Worm (Caenorhabditis elegans) whole organism, late embryonic: ENCODE data around the gene lip-1.

ENCODE experiments used
- F13H6.1 ChIP-seq: sonication (generic microtip); optimal IDR thresholded peaks from 2 replicates; lab custom pipeline; 2016; ENCODE audit warnings: missing genetic modification characterization, missing compliant biosample characterization
- K02D7.2 ChIP-seq: sonication (generic microtip); optimal IDR thresholded peaks from 2 replicates; lab custom pipeline; 2017; ENCODE audit warnings: mild to moderate bottlenecking, missing genetic modification characterization, missing compliant biosample characterization
- K09A11.1 ChIP-seq: sonication (generic microtip); optimal IDR thresholded peaks from 2 replicates; lab custom pipeline; 2017; ENCODE audit warnings: antibody characterized with exemption, mild to moderate bottlenecking, missing genetic modification characterization, missing compliant biosample characterization; ENCODE audit not compliant: insufficient read depth
- T23F11.4 ChIP-seq: fragments of 200-800 bp; sonication (Bioruptor generic); optimal IDR thresholded peaks from 2 replicates; lab custom pipeline; 2018; ENCODE audit warnings: mild to moderate bottlenecking, missing genetic modification characterization, missing compliant biosample characterization
- Y22D7AL.16 ChIP-seq: sonication (generic microtip); optimal IDR thresholded peaks from 2 replicates; lab custom pipeline; 2016; ENCODE audit warnings: missing genetic modification characterization, missing compliant biosample characterization
- ahr-1 ChIP-seq: sonication (generic microtip); optimal IDR thresholded peaks from 2 replicates; lab custom pipeline; 2016; ENCODE audit warnings: missing genetic modification characterization, missing compliant biosample characterization
- ama-1 ChIP-seq: fragments of 150-350 bp; optimal IDR thresholded peaks from 2 replicates; lab custom pipeline; 2014
- ceh-14 ChIP-seq: sonication (generic microtip); optimal IDR thresholded peaks from 2 replicates; lab custom pipeline; 2016; ENCODE audit warnings: missing genotype, missing genetic modification characterization, missing compliant biosample characterization
- ceh-19 ChIP-seq: fragments of 200-800 bp; sonication (Bioruptor generic); optimal IDR thresholded peaks from 2 replicates; lab custom pipeline; 2018; ENCODE audit warnings: mild to moderate bottlenecking, missing genetic modification characterization, missing compliant biosample characterization
- ceh-2 ChIP-seq: sonication (generic microtip); optimal IDR thresholded peaks from 2 replicates; lab custom pipeline; 2016; ENCODE audit warnings: missing genotype, missing genetic modification characterization, missing compliant biosample characterization
- ceh-22 ChIP-seq: sonication (generic microtip); optimal IDR thresholded peaks from 2 replicates; lab custom pipeline; 2017; ENCODE audit warnings: missing biosample characterization, missing genetic modification characterization
- ceh-24 ChIP-seq: sonication (generic microtip); optimal IDR thresholded peaks from 2 replicates; lab custom pipeline; 2016; ENCODE audit warnings: mild to moderate bottlenecking, missing genetic modification characterization, missing compliant biosample characterization
- ceh-30 ChIP-seq: fragments of 150-350 bp; optimal IDR thresholded peaks from 2 replicates; lab custom pipeline; 2014; ENCODE audit warnings: missing biosample characterization, missing genetic modification characterization
- ceh-34 ChIP-seq: sonication (generic microtip); optimal IDR thresholded peaks from 2 replicates; lab custom pipeline; 2016; ENCODE audit warnings: mild to moderate bottlenecking, missing genetic modification characterization, missing compliant biosample characterization
- ceh-45 ChIP-seq: fragments of 200-800 bp; sonication (Bioruptor generic); IDR thresholded peaks from 2 replicates; pipeline ENCODE4 v1.3.6; 2022; ENCODE audit warnings: missing genetic modification reagents, missing genetic modification characterization, missing compliant biosample characterization
- ceh-48 ChIP-seq: sonication (generic microtip); optimal IDR thresholded peaks from 2 replicates; lab custom pipeline; 2016; ENCODE audit warnings: missing genetic modification characterization, inconsistent platforms, missing compliant biosample characterization
- ceh-6 ChIP-seq: fragments of 200-800 bp; sonication (Bioruptor generic); optimal IDR thresholded peaks from 2 replicates; lab custom pipeline; 2018; ENCODE audit warnings: mild to moderate bottlenecking, missing genetic modification characterization, missing compliant biosample characterization
- ceh-9 ChIP-seq: sonication (generic microtip); optimal IDR thresholded peaks from 2 replicates; lab custom pipeline; 2016; ENCODE audit warnings: mild to moderate bottlenecking, missing genetic modification characterization, inconsistent platforms, missing compliant biosample characterization
- che-1 ChIP-seq: sonication (generic microtip); optimal IDR thresholded peaks from 2 replicates; lab custom pipeline; 2016; ENCODE audit warnings: mild to moderate bottlenecking, missing genetic modification characterization, missing compliant biosample characterization
- dmd-4 ChIP-seq: sonication (generic microtip); optimal IDR thresholded peaks from 2 replicates; lab custom pipeline; 2016; ENCODE audit warnings: borderline replicate concordance, missing genetic modification characterization, missing compliant biosample characterization
- dve-1 ChIP-seq: sonication (generic microtip); optimal IDR thresholded peaks from 2 replicates; lab custom pipeline; 2017; ENCODE audit warnings: antibody characterized with exemption, mild to moderate bottlenecking, missing genetic modification characterization, missing compliant biosample characterization
- elt-2 ChIP-seq: sonication (generic microtip); optimal IDR thresholded peaks from 2 replicates; lab custom pipeline; 2016; ENCODE audit warnings: missing genetic modification reagents, missing genetic modification characterization, missing compliant biosample characterization
- elt-4 ChIP-seq: sonication (generic microtip); optimal IDR thresholded peaks from 2 replicates; lab custom pipeline; 2016; ENCODE audit warnings: missing genetic modification characterization, missing compliant biosample characterization
- eyg-1 ChIP-seq: sonication (generic microtip); optimal IDR thresholded peaks from 2 replicates; lab custom pipeline; 2016; ENCODE audit warnings: missing genotype, missing genetic modification characterization, missing compliant biosample characterization
- fax-1 ChIP-seq: sonication (generic microtip); optimal IDR thresholded peaks from 2 replicates; lab custom pipeline; 2016; ENCODE audit warnings: missing genotype, missing genetic modification characterization, missing compliant biosample characterization
- fkh-10 ChIP-seq: fragments of 150-350 bp; optimal IDR thresholded peaks from 2 replicates; lab custom pipeline; 2014; ENCODE audit warnings: missing biosample characterization, missing genetic modification reagents, missing genetic modification characterization
- mec-3 ChIP-seq: sonication (generic microtip); optimal IDR thresholded peaks from 2 replicates; lab custom pipeline; 2016; ENCODE audit warnings: borderline replicate concordance, missing genetic modification characterization, missing compliant biosample characterization
- nhr-11 ChIP-seq: fragments of 150-350 bp; optimal IDR thresholded peaks from 2 replicates; lab custom pipeline; 2014; ENCODE audit warnings: missing biosample characterization, missing genetic modification characterization
- nhr-232 ChIP-seq: sonication (generic microtip); optimal IDR thresholded peaks from 2 replicates; lab custom pipeline; 2016; ENCODE audit warnings: missing genetic modification characterization, missing compliant biosample characterization
- npax-4 ChIP-seq: sonication (generic microtip); optimal IDR thresholded peaks from 2 replicates; lab custom pipeline; 2016; ENCODE audit warnings: missing genetic modification characterization, missing compliant biosample characterization
- odd-2 ChIP-seq: sonication (generic microtip); optimal IDR thresholded peaks from 2 replicates; lab custom pipeline; 2017; ENCODE audit warnings: antibody characterized with exemption, mild to moderate bottlenecking, missing genetic modification characterization, missing compliant biosample characterization
- pag-3 ChIP-seq: sonication (generic microtip); optimal IDR thresholded peaks from 2 replicates; lab custom pipeline; 2016; ENCODE audit warnings: missing compliant biosample characterization, missing genetic modification characterization, borderline replicate concordance
- pat-9 ChIP-seq: fragments of 200-800 bp; sonication (Bioruptor generic); optimal IDR thresholded peaks from 2 replicates; lab custom pipeline; 2018; ENCODE audit warnings: mild to moderate bottlenecking, missing genetic modification characterization, moderate library complexity, missing compliant biosample characterization
- pax-1 ChIP-seq: fragments of 150-350 bp; optimal IDR thresholded peaks from 2 replicates; lab custom pipeline; 2014; ENCODE audit warnings: missing biosample characterization, missing genetic modification characterization
- pha-2 ChIP-seq: sonication (generic microtip); optimal IDR thresholded peaks from 2 replicates; lab custom pipeline; 2017; ENCODE audit warnings: mild to moderate bottlenecking, missing genetic modification characterization, missing compliant biosample characterization
- pha-4 ChIP-seq: fragments of 150-350 bp; optimal IDR thresholded peaks from 2 replicates; lab custom pipeline; 2018; ENCODE audit warnings: missing biosample characterization, missing genetic modification reagents, missing genetic modification characterization
- pros-1 ChIP-seq: fragments of 150-350 bp; optimal IDR thresholded peaks from 2 replicates; lab custom pipeline; 2014; ENCODE audit warnings: missing biosample characterization, missing genetic modification reagents, missing genetic modification characterization
- ref-2 ChIP-seq: sonication (generic microtip); optimal IDR thresholded peaks from 2 replicates; lab custom pipeline; 2016; ENCODE audit warnings: missing genetic modification characterization, missing compliant biosample characterization
- rnt-1 ChIP-seq: sonication (generic microtip); optimal IDR thresholded peaks from 2 replicates; lab custom pipeline; 2016; ENCODE audit warnings: missing genetic modification characterization, missing compliant biosample characterization
- sox-2 ChIP-seq: fragments of 200-800 bp; sonication (Bioruptor generic); IDR thresholded peaks from 2 replicates; pipeline ENCODE4 v1.3.6; 2022; ENCODE audit warnings: missing genetic modification reagents, missing genetic modification characterization, missing compliant biosample characterization
- sox-4 ChIP-seq: sonication (generic microtip); optimal IDR thresholded peaks from 2 replicates; lab custom pipeline; 2017; ENCODE audit warnings: mild to moderate bottlenecking, missing genetic modification characterization, inconsistent platforms, missing compliant biosample characterization
- unc-3 ChIP-seq, 2 experiments: fragments of 200-800 bp in 1 of 2; sonication (Bioruptor generic) in 1 of 2; sonication (generic microtip) in 1 of 2; conservative IDR thresholded peaks in 1 of 2; optimal IDR thresholded peaks in 1 of 2; 2 replicates each; pipeline versions ENCODE4 v1.3.6 to Lab custom; 2016 to 2022; ENCODE audit warnings: missing compliant biosample characterization in 2 of 2, missing genetic modification characterization in 2 of 2, missing genetic modification reagents in 1 of 2
- unc-55 ChIP-seq: sonication (generic microtip); optimal IDR thresholded peaks from 2 replicates; lab custom pipeline; 2017; ENCODE audit warnings: missing biosample characterization, missing genetic modification reagents, missing genetic modification characterization
- zip-5 ChIP-seq: sonication (generic microtip); optimal IDR thresholded peaks from 2 replicates; lab custom pipeline; 2016; ENCODE audit warnings: missing genetic modification characterization, missing compliant biosample characterization

Gene lip-1

DNA sequence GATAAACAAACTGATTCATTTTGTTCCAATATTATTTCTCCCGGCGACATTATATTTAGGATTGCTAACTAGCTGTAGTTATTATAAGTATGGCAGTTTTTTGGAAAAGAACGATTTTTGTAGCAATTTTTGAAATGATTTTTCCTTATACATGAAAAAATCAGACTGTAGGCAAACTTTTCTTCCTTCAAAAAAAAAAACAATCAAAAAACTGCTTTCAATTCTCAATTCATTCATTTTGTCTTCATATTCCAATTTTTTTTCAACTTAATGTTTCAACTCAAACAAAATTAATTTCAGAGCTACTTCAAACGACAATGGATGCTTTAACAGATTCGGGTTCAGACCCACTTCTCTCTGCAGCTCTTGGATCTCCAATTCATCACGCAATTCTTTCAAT lies 30.9 kb upstream of the lip-1 start, which contains the start of gene ceh-48:
ceh-48 (plus strand) TSS at position 301 of the 400 bp plus-strand sequence.
- TF ChIP-seq nhr-232 (tag; lab: Kevin White, UChicago), result no peak
- TF ChIP-seq K09A11.1 (tag; lab: Kevin White, UChicago), result no peak
- TF ChIP-seq eyg-1 (tag; lab: Kevin White, UChicago), result no peak
- TF ChIP-seq ceh-2 (tag; lab: Kevin White, UChicago), result no peak
- TF ChIP-seq elt-2, result no peak
- TF ChIP-seq elt-4 (tag; lab: Kevin White, UChicago), result no peak
- TF ChIP-seq ceh-24, result no peak
- no peak for TF ChIP-seq fkh-10
- no peak for TF ChIP-seq ceh-6 (GFP tag; lab: Kevin White, UChicago)
- TF ChIP-seq ama-1 (lab: Kevin White, UChicago), result no peak
- TF ChIP-seq rnt-1 (tag; lab: Kevin White, UChicago), result no peak
- no peak for TF ChIP-seq ceh-9 (tag; lab: Kevin White, UChicago)
- TF ChIP-seq K02D7.2 (tag; lab: Kevin White, UChicago), result no peak
- TF ChIP-seq ref-2, result no peak
- TF ChIP-seq che-1 (tag; lab: Kevin White, UChicago), result no peak

DNA sequence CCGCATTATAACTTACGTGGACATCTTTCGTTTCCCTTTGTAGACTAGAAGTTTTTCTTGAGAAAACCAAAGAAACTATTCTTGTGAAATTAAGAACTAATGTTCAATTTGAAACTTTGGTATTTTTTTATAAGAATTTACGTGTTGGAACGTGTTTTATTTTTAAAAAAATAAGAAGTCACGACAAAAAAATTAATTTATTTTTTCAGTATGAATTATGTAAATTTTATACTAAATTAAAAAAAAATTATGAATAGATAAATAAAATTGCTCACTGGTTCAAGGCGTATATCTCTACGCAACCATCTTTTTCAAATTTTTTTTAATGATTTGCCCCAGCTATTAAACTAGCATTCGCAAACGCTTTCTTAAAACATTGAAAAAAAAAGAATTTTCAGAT lies 25.2 kb upstream of the lip-1 start, which contains the start of gene C17H12.5:
C17H12.5 (minus strand) TSS at position 101 of the 400 bp plus-strand sequence.
- TF ChIP-seq T23F11.4 (GFP tag; lab: Kevin White, UChicago), result no peak
- no peak for TF ChIP-seq dmd-4 (tag; lab: Kevin White, UChicago)
- no peak for TF ChIP-seq pag-3 (tag; lab: Kevin White, UChicago)
- no peak for TF ChIP-seq ceh-48
- TF ChIP-seq mec-3 (tag; lab: Kevin White, UChicago), result no peak
- TF ChIP-seq pax-1 (tag; lab: Kevin White, UChicago), result no peak
- TF ChIP-seq K02D7.2 (tag; lab: Kevin White, UChicago), result no peak

DNA sequence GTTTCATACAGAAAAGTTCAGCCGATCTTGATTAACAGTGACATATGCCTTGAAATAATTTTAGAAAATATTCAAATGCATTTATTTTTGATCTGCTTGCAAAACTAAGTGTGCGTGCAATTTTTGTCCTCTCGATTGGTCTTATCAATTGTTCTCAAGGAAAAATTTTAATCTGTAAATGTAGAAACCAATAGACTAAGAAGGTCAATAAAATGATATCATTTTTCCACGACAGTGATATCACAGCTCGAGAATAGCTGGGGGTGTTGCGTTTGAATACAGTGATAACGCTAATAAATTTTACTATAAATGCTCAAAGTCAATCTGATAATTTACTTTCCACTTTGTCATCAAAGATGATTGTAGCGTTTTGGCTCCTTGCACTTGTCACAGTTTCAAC lies 24.4 kb upstream of the lip-1 start, which contains the start of gene C17H12.8:
C17H12.8 (plus strand) TSS at position 335 of the 400 bp plus-strand sequence.
- TF ChIP-seq pat-9, result no peak
- peak; percentile 76 for TF ChIP-seq elt-2
- TF ChIP-seq, all 69 proteins: peak for 1

DNA sequence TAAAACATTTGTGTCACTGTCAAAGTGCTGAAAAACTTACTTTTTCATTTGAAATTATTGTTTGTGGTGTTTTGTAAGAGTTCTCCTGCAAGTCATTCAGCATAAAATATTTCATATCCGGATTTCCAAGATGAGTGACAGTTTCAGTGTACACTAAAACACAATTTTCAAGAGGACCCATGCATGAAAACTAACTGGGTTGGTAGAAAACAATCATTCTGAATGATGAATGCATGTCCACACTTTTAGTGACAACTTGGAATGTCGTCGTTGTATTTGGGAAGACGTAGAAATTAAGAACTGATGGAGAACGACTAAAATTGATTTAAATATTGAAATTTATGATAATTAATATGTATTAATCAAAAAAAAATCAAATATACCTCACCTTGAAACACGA lies 21.0 kb upstream of the lip-1 start:
- no peak for TF ChIP-seq ahr-1 (tag; lab: Kevin White, UChicago)
- no peak for TF ChIP-seq dve-1
- no peak for TF ChIP-seq unc-3 (GFP tag; conservative IDR thresholded peaks at IDR 0.05; lab: Robert Waterston, UW)
- TF ChIP-seq unc-3 (tag; optimal IDR thresholded peaks at IDR 0.05; lab: Kevin White, UChicago), result no peak
- TF ChIP-seq pat-9, result no peak
- TF ChIP-seq sox-2 (GFP tag; lab: Robert Waterston, UW), result no peak
- TF ChIP-seq Y22D7AL.16 (tag; lab: Kevin White, UChicago), result no peak
- no peak for TF ChIP-seq ceh-48
- no peak for TF ChIP-seq pros-1
- TF ChIP-seq npax-4 (tag; lab: Kevin White, UChicago), result no peak
- TF ChIP-seq ceh-22, result no peak
- TF ChIP-seq dmd-4 (tag; lab: Kevin White, UChicago), result no peak
- no peak for TF ChIP-seq sox-4 (tag; lab: Kevin White, UChicago)
- no peak for TF ChIP-seq nhr-11
- TF ChIP-seq, all 69 proteins: peak for 0

DNA sequence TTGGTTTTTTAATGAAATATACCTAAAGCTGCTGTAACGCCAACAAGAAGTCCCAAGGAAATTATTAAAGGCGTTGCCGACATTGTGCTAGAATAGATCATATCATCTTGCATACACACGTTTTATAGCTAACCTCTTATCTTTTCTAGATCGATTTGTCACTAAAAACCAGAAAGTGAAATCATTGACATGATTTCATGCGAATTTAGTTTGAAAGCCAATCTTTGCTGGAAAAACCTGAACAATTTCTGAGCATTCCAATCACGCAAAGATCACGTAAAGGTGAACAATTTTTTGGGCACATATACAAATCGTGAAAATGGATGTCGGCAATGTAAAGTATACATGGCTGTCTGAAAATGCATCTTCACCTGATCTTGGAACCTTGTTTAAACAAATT lies 20.4 kb upstream of the lip-1 start, which contains the start of gene C17H12.6:
C17H12.6 (minus strand) TSS at position 101 of the 400 bp plus-strand sequence.
- TF ChIP-seq fax-1 (tag; lab: Kevin White, UChicago) (no peak), ceh-14 (tag; lab: Kevin White, UChicago) (no peak), ceh-19 (GFP tag; lab: Kevin White, UChicago) (no peak), pha-4 (tag; lab: Kevin White, UChicago) (no peak), ceh-48 (no peak), ceh-2 (tag; lab: Kevin White, UChicago) (no peak), ceh-30 (no peak), unc-55 (GFP tag; lab: Kevin White, UChicago) (no peak), elt-4 (tag; lab: Kevin White, UChicago) (no peak), odd-2 (no peak), ceh-45 (GFP tag; lab: Robert Waterston, UW) (no peak), ceh-34 (tag; lab: Kevin White, UChicago) (no peak), F13H6.1 (no peak), K02D7.2 (tag; lab: Kevin White, UChicago) (no peak), K09A11.1 (tag; lab: Kevin White, UChicago) (no peak), pag-3 (tag; lab: Kevin White, UChicago) (no peak), pha-2 (no peak), zip-5 (tag; lab: Kevin White, UChicago) (no peak), ama-1 (lab: Kevin White, UChicago) (no peak)
- TF ChIP-seq, all 69 proteins: peak for 0
